Fruit fly (Drosophila melanogaster): Measurements from ENCODE around the gene Wdr81.

The Wdr81 gene

dm6 chr2L:12028808-12029207, 8.0 kb upstream of the Wdr81 start:
- no peak for TF ChIP-seq CG15710 (tag; optimal IDR thresholded peaks at IDR 0.05)
- no peak for TF ChIP-seq gl (tag; optimal IDR thresholded peaks at IDR 0.05)
- TF ChIP-seq EcR (GFP tag; optimal IDR thresholded peaks at IDR 0.05), result peak; percentile 58

DNA sequence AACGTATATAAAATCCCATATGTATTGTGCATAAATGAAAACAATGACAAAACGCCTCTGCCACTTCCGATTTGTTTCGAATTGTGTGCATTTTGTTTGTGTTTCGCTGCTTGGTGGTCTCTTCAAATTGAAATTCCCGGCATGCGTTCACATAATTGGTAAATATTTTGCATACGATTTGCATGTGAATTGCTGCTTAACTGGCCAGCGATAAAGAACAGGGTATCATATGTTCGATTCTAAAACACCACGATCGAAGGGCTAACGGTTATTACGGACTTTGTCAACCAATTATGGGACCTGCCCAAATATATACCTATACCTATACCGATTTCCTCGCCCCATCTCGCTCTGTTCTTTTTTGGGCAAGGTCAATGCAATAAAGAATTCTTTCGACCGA, 7.3 kb upstream of the Wdr81 start:
- TF ChIP-seq CG10348 (GFP tag; IDR thresholded peaks at IDR 0.05) (no peak), fd96Ca (GFP tag; IDR thresholded peaks at IDR 0.05) (no peak), Pif1B (GFP tag; optimal IDR thresholded peaks at IDR 0.05) (no peak), CG8301 (tag; optimal IDR thresholded peaks at IDR 0.05) (no peak), EcR (GFP tag; optimal IDR thresholded peaks at IDR 0.05) (no peak), D1 (tag; optimal IDR thresholded peaks at IDR 0.05) (no peak), Snoo (tag; optimal IDR thresholded peaks at IDR 0.05) (no peak), CG14655 (GFP tag; optimal IDR thresholded peaks at IDR 0.05) (no peak), CG12605 (GFP tag; IDR thresholded peaks at IDR 0.05) (no peak), CG13204 (GFP tag; optimal IDR thresholded peaks at IDR 0.05) (no peak), Ets98B (GFP tag; IDR thresholded peaks at IDR 0.05) (no peak), CG8159 (tag; optimal IDR thresholded peaks at IDR 0.05) (no peak), gl (tag; optimal IDR thresholded peaks at IDR 0.05) (no peak), CG4496 (GFP tag; IDR thresholded peaks at IDR 0.05) (no peak), rn (GFP tag; IDR thresholded peaks at IDR 0.05) (no peak), Pif1A (GFP tag; optimal IDR thresholded peaks at IDR 0.05) (no peak), CG32121 (GFP tag; IDR thresholded peaks at IDR 0.05) (no peak)

dm6 chr2L:12027435-12027834, 6.7 kb upstream of the Wdr81 start, which contains the start of gene dmGlut:
dmGlut (plus strand) TSS chr2L:12027438.
- TF ChIP-seq D1 (tag; optimal IDR thresholded peaks at IDR 0.05) (no peak), CG10348 (GFP tag; IDR thresholded peaks at IDR 0.05) (no peak), Pif1A (GFP tag; optimal IDR thresholded peaks at IDR 0.05) (no peak), fd96Ca (GFP tag; IDR thresholded peaks at IDR 0.05) (no peak)

- TF ChIP-seq D1 (tag; optimal IDR thresholded peaks at IDR 0.05), result no peak
- TF ChIP-seq gl (tag; optimal IDR thresholded peaks at IDR 0.05), result peak; percentile 93
- TF ChIP-seq CG12605 (GFP tag; IDR thresholded peaks at IDR 0.05), result peak; percentile 94
- TF ChIP-seq fd96Ca (GFP tag; IDR thresholded peaks at IDR 0.05), result peak; percentile 87
- TF ChIP-seq CG15710 (tag; optimal IDR thresholded peaks at IDR 0.05), result peak; percentile 70
- peak; percentile 60 for TF ChIP-seq rn (GFP tag; IDR thresholded peaks at IDR 0.05)
- TF ChIP-seq CG9948 (tag; optimal IDR thresholded peaks at IDR 0.05), result peak; percentile 51
- TF ChIP-seq Snoo (tag; optimal IDR thresholded peaks at IDR 0.05), result peak; percentile 58
- peak; percentile 63 for TF ChIP-seq Pif1A (GFP tag; optimal IDR thresholded peaks at IDR 0.05)
- peak; percentile 61 for TF ChIP-seq CG17806 (tag; optimal IDR thresholded peaks at IDR 0.05)
- TF ChIP-seq CG34367 (tag; optimal IDR thresholded peaks at IDR 0.05), result peak; percentile 50
- TF ChIP-seq CG8159 (tag; optimal IDR thresholded peaks at IDR 0.05), result peak; percentile 79
- TF ChIP-seq Pif1B (GFP tag; optimal IDR thresholded peaks at IDR 0.05), result peak; percentile 77
- TF ChIP-seq CG10348 (GFP tag; IDR thresholded peaks at IDR 0.05), result no peak
- peak; percentile 88 for TF ChIP-seq CG4496 (GFP tag; IDR thresholded peaks at IDR 0.05)
- peak; percentile 48 for TF ChIP-seq CG8301 (tag; optimal IDR thresholded peaks at IDR 0.05)
- peak; percentile 79 for TF ChIP-seq CG14655 (GFP tag; optimal IDR thresholded peaks at IDR 0.05)
- peak; percentile 82 for TF ChIP-seq CG32121 (GFP tag; IDR thresholded peaks at IDR 0.05)
- peak; percentile 65 for TF ChIP-seq CG13204 (GFP tag; optimal IDR thresholded peaks at IDR 0.05)
- TF ChIP-seq Ets98B (GFP tag; IDR thresholded peaks at IDR 0.05), result peak; percentile 77
- peak; percentile 64 for TF ChIP-seq EcR (GFP tag; optimal IDR thresholded peaks at IDR 0.05)
Observed at dm6 chr2L:12026458-12027431, 6.0 kb upstream of the Wdr81 start.

- TF ChIP-seq Pif1A (GFP tag; optimal IDR thresholded peaks at IDR 0.05), result no peak
- no peak for TF ChIP-seq CG17806 (tag; optimal IDR thresholded peaks at IDR 0.05)
- 0 out of 2 replicates have a peak, but pooled peaks have one; percentile 7 for TF ChIP-seq CG10348 (GFP tag; IDR thresholded peaks at IDR 0.05)
- TF ChIP-seq rn (GFP tag; IDR thresholded peaks at IDR 0.05), result no peak
- peak; percentile 5 for TF ChIP-seq CG15710 (tag; optimal IDR thresholded peaks at IDR 0.05)
- no peak for TF ChIP-seq CG14655 (GFP tag; optimal IDR thresholded peaks at IDR 0.05)
- TF ChIP-seq CG32121 (GFP tag; IDR thresholded peaks at IDR 0.05), result peak; percentile 41; the same call in 1 of the 2 replicates
- peak; percentile 80 for TF ChIP-seq CG4496 (GFP tag; IDR thresholded peaks at IDR 0.05)
- TF ChIP-seq CG9948 (tag; optimal IDR thresholded peaks at IDR 0.05), result no peak
- TF ChIP-seq Pif1B (GFP tag; optimal IDR thresholded peaks at IDR 0.05), result no peak
- TF ChIP-seq EcR (GFP tag; optimal IDR thresholded peaks at IDR 0.05), result peak; percentile 66
- peak; percentile 5 for TF ChIP-seq CG8159 (tag; optimal IDR thresholded peaks at IDR 0.05)
- TF ChIP-seq D1 (tag; optimal IDR thresholded peaks at IDR 0.05), result no peak
- TF ChIP-seq CG12605 (GFP tag; IDR thresholded peaks at IDR 0.05), result no peak
- TF ChIP-seq Snoo (tag; optimal IDR thresholded peaks at IDR 0.05), result no peak
- TF ChIP-seq CG8301 (tag; optimal IDR thresholded peaks at IDR 0.05), result peak; percentile 29
- TF ChIP-seq CG13204 (GFP tag; optimal IDR thresholded peaks at IDR 0.05), result peak; percentile 24
- TF ChIP-seq fd96Ca (GFP tag; IDR thresholded peaks at IDR 0.05), result peak; percentile 53; the same call in 1 of the 3 replicates
- no peak for TF ChIP-seq CG34367 (tag; optimal IDR thresholded peaks at IDR 0.05)
- no peak for TF ChIP-seq gl (tag; optimal IDR thresholded peaks at IDR 0.05)
- peak; percentile 67 for TF ChIP-seq Ets98B (GFP tag; IDR thresholded peaks at IDR 0.05)
Observed at dm6 chr2L:12025505-12025904, 4.7 kb upstream of the Wdr81 start.
